Fruit fly (Drosophila melanogaster) whole organism, prepupa: ENCODE measurements around the gene Pfdn1.

ENCODE experiments used
- CG11762 ChIP-seq: fragments of 200-800 bp; sonication (Bioruptor generic); optimal IDR thresholded peaks from 3 replicates; lab custom pipeline; 2016; ENCODE audit warnings: missing biosample characterization, missing genetic modification characterization; ENCODE audit not compliant: insufficient read depth
- CG6163 ChIP-seq: fragments of 200-800 bp; sonication (Bioruptor generic); IDR thresholded peaks from 3 replicates; pipeline ENCODE4 v1.3.6; 2022; ENCODE audit warnings: missing biosample characterization, missing genetic modification characterization
- CG6854 ChIP-seq: fragments of 200-800 bp; sonication (Bioruptor generic); optimal IDR thresholded peaks from 2 replicates; lab custom pipeline; 2017; ENCODE audit warnings: missing biosample characterization, mild to moderate bottlenecking, missing genetic modification characterization
- Hr38 ChIP-seq: sonication (Bioruptor generic); optimal IDR thresholded peaks from 2 replicates; lab custom pipeline; 2016; ENCODE audit warnings: missing biosample characterization, missing genetic modification characterization
- OdsH ChIP-seq: fragments of 200-800 bp; sonication (Bioruptor generic); optimal IDR thresholded peaks from 3 replicates; lab custom pipeline; 2016; ENCODE audit warnings: missing biosample characterization, missing genetic modification characterization
- Smox ChIP-seq: fragments of 200-800 bp; sonication (Bioruptor generic); optimal IDR thresholded peaks from 3 replicates; lab custom pipeline; 2016; ENCODE audit warnings: missing biosample characterization, missing genetic modification characterization
- Sox102F ChIP-seq: fragments of 200-800 bp; sonication (Bioruptor generic); optimal IDR thresholded peaks from 2 replicates; lab custom pipeline; 2016; ENCODE audit warnings: missing biosample characterization, mild to moderate bottlenecking, missing genetic modification characterization
- Sox14 ChIP-seq: fragments of 200-800 bp; sonication (Bioruptor generic); optimal IDR thresholded peaks from 3 replicates; lab custom pipeline; 2016; ENCODE audit warnings: missing biosample characterization, missing genetic modification characterization
- cyc ChIP-seq: fragments of 200-800 bp; sonication (Bioruptor generic); optimal IDR thresholded peaks from 3 replicates; lab custom pipeline; 2016; ENCODE audit warnings: missing biosample characterization, missing genetic modification characterization

DNA sequence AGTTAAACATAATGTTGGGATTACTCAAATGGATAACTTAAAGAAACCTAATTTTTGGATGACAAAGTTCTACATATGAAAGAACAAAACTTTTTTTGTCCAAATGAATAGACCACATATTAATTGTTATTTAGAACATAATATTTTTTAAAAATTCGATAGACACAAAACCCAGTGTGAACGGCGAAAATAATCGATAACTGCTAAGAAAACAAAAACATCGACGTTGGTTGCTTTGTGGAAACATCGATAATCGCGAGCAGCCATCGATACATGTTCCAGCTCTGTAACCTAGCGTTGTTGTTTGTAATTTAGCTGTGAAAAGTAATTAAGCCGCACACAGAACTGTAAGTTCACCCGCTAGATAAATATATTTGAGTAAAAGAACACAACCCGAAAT is 18.3 kb upstream of the Pfdn1 start, which contains the start of gene CG9135:
- no peak for TF ChIP-seq CG6163 (GFP tag; lab: Robert Waterston, UW)
- TF ChIP-seq Hr38 (GFP tag; lab: Kevin White, UChicago): no peak
- TF ChIP-seq CG6854: no peak
- no peak for TF ChIP-seq OdsH (GFP tag; lab: Kevin White, UChicago)
- no peak for TF ChIP-seq Sox102F (GFP tag; lab: Kevin White, UChicago)
- TF ChIP-seq Sox14 (GFP tag; lab: Kevin White, UChicago): no peak
- no peak for TF ChIP-seq Smox (GFP tag; lab: Kevin White, UChicago)
- no peak for TF ChIP-seq CG11762
- no peak for TF ChIP-seq cyc (GFP tag; lab: Kevin White, UChicago)
